Worm (Caenorhabditis elegans) whole organism, mixed stage, embryonic: Measurements from ENCODE around the gene tiar-1.

Experiments
- nhr-28 ChIP-seq: fragments of 150-350 bp; optimal IDR thresholded peaks from 2 replicates; lab custom pipeline; 2014; ENCODE audit warnings: missing biosample characterization, missing genetic modification characterization
- nhr-76 ChIP-seq: sonication (generic microtip); optimal IDR thresholded peaks from 2 replicates; lab custom pipeline; 2017; ENCODE audit warnings: missing biosample characterization, missing genetic modification characterization
- snpc-4 ChIP-seq: fragments of 150-350 bp; optimal IDR thresholded peaks from 2 replicates; lab custom pipeline; 2014; ENCODE audit warnings: missing biosample characterization, missing genetic modification characterization
- unc-39 ChIP-seq: fragments of 150-350 bp; optimal IDR thresholded peaks from 2 replicates; lab custom pipeline; 2014; ENCODE audit warnings: missing biosample characterization, missing genetic modification characterization

- TF ChIP-seq nhr-28 (tag; lab: Kevin White, UChicago) = no peak
- TF ChIP-seq nhr-76 (tag; lab: Kevin White, UChicago) = no peak
- TF ChIP-seq unc-39 (tag; lab: Kevin White, UChicago) = no peak
- no peak for TF ChIP-seq snpc-4 (tag; lab: Kevin White, UChicago)
These were observed 39.5 kb upstream of the tiar-1 start, which contains the start of gene F10C1.8 for ce11 chrII:5754168-5754567.
